Fruit fly (Drosophila melanogaster) whole organism, prepupa: ENCODE results near the gene sni.

Source experiments
- Blimp-1 ChIP-seq: fragments of 200-800 bp; sonication (Bioruptor generic); optimal IDR thresholded peaks from 3 replicates; lab custom pipeline; 2017; ENCODE audit warnings: missing biosample characterization, missing genetic modification characterization, mild to moderate bottlenecking, moderate library complexity, missing genetic modification reagents
- CG10631 ChIP-seq: fragments of 200-800 bp; sonication (Bioruptor generic); optimal IDR thresholded peaks from 2 replicates; lab custom pipeline; 2016; ENCODE audit warnings: missing biosample characterization, missing genetic modification characterization
- CG10669 ChIP-seq: fragments of 200-800 bp; sonication (Bioruptor generic); optimal IDR thresholded peaks from 3 replicates; lab custom pipeline; 2018; ENCODE audit warnings: missing biosample characterization, mild to moderate bottlenecking, missing genetic modification characterization, moderate library complexity
- CG11294 ChIP-seq: fragments of 200-800 bp; sonication (Bioruptor generic); IDR thresholded peaks from 2 replicates; pipeline ENCODE4 v1.3.6; 2022; ENCODE audit warnings: missing biosample characterization, missing genetic modification characterization
- CG11762 ChIP-seq: fragments of 200-800 bp; sonication (Bioruptor generic); optimal IDR thresholded peaks from 3 replicates; lab custom pipeline; 2016; ENCODE audit warnings: missing biosample characterization, missing genetic modification characterization; ENCODE audit not compliant: insufficient read depth
- CG11902 ChIP-seq: fragments of 200-800 bp; sonication (Bioruptor generic); optimal IDR thresholded peaks from 3 replicates; lab custom pipeline; 2016; ENCODE audit warnings: missing biosample characterization, missing genetic modification characterization
- CG15336 ChIP-seq: fragments of 200-800 bp; sonication (Bioruptor generic); IDR thresholded peaks from 2 replicates; pipeline ENCODE4 v1.3.6; 2022; ENCODE audit warnings: missing biosample characterization, missing genetic modification characterization
- CG1621 ChIP-seq: fragments of 200-800 bp; sonication (Bioruptor generic); optimal IDR thresholded peaks from 3 replicates; lab custom pipeline; 2018; ENCODE audit warnings: missing biosample characterization, mild to moderate bottlenecking, missing genetic modification characterization
- CG16779 ChIP-seq: fragments of 200-800 bp; sonication (Bioruptor generic); optimal IDR thresholded peaks from 3 replicates; lab custom pipeline; 2017; ENCODE audit warnings: missing biosample characterization, mild to moderate bottlenecking, missing genetic modification characterization
- CG3032 ChIP-seq: fragments of 200-800 bp; optimal IDR thresholded peaks from 2 replicates; lab custom pipeline; 2019; ENCODE audit warnings: missing biosample characterization, mild to moderate bottlenecking, missing genetic modification characterization, moderate library complexity
- CG31627 ChIP-seq: fragments of 200-800 bp; sonication (Bioruptor generic); optimal IDR thresholded peaks from 3 replicates; lab custom pipeline; 2016; ENCODE audit warnings: missing biosample characterization, missing genetic modification characterization
- CG32006 ChIP-seq: fragments of 200-800 bp; sonication (Bioruptor generic); optimal IDR thresholded peaks from 3 replicates; lab custom pipeline; 2017; ENCODE audit warnings: missing biosample characterization, mild to moderate bottlenecking, missing genetic modification characterization
- CG34406 ChIP-seq: fragments of 200-800 bp; sonication (Bioruptor generic); optimal IDR thresholded peaks from 3 replicates; lab custom pipeline; 2016; ENCODE audit warnings: missing biosample characterization, missing genetic modification characterization
- CG3919 ChIP-seq: fragments of 200-800 bp; sonication (Bioruptor generic); optimal IDR thresholded peaks from 3 replicates; lab custom pipeline; 2016; ENCODE audit warnings: missing biosample characterization, missing genetic modification characterization
- CG6276 ChIP-seq: fragments of 200-800 bp; sonication (Bioruptor generic); optimal IDR thresholded peaks from 2 replicates; lab custom pipeline; 2017; ENCODE audit warnings: missing biosample characterization, mild to moderate bottlenecking, missing genetic modification characterization
- CG6792 ChIP-seq: fragments of 200-800 bp; sonication (Bioruptor generic); optimal IDR thresholded peaks from 3 replicates; lab custom pipeline; 2016; ENCODE audit warnings: missing biosample characterization, missing genetic modification characterization
- CG6808 ChIP-seq: fragments of 200-800 bp; sonication (Bioruptor generic); optimal IDR thresholded peaks from 3 replicates; lab custom pipeline; 2017; ENCODE audit warnings: missing biosample characterization, missing genetic modification characterization, mild to moderate bottlenecking, moderate library complexity, missing genetic modification reagents
- CG6854 ChIP-seq: fragments of 200-800 bp; sonication (Bioruptor generic); optimal IDR thresholded peaks from 2 replicates; lab custom pipeline; 2017; ENCODE audit warnings: missing biosample characterization, mild to moderate bottlenecking, missing genetic modification characterization
- CG7368 ChIP-seq: fragments of 200-800 bp; sonication (Bioruptor generic); optimal IDR thresholded peaks from 3 replicates; lab custom pipeline; 2016; ENCODE audit warnings: missing biosample characterization, missing genetic modification characterization
- CG8119 ChIP-seq: fragments of 200-800 bp; sonication (Bioruptor generic); IDR thresholded peaks from 3 replicates; pipeline ENCODE4 v1.3.6; 2022; ENCODE audit warnings: missing biosample characterization, missing genetic modification characterization
- CG8632 ChIP-seq: fragments of 200-800 bp; sonication (Bioruptor generic); optimal IDR thresholded peaks from 3 replicates; lab custom pipeline; 2016; ENCODE audit warnings: missing biosample characterization, missing genetic modification characterization
- Eip75B ChIP-seq: fragments of 200-800 bp; sonication (Bioruptor generic); optimal IDR thresholded peaks from 3 replicates; lab custom pipeline; 2016; ENCODE audit warnings: missing biosample characterization, missing genetic modification characterization
- Eip78C ChIP-seq: fragments of 200-800 bp; sonication (Bioruptor generic); peaks from one replicate; lab custom pipeline; 2016; ENCODE audit warnings: missing biosample characterization, missing genetic modification characterization
- Eip93F ChIP-seq: fragments of 200-800 bp; sonication (Bioruptor generic); optimal IDR thresholded peaks from 2 replicates; lab custom pipeline; 2016; ENCODE audit warnings: missing biosample characterization, mild to moderate bottlenecking, missing genetic modification characterization
- Ets21C ChIP-seq: fragments of 200-800 bp; sonication (Bioruptor generic); optimal IDR thresholded peaks from 3 replicates; lab custom pipeline; 2016; ENCODE audit warnings: missing biosample characterization, missing genetic modification characterization
- Ets96B ChIP-seq: fragments of 200-800 bp; optimal IDR thresholded peaks from 2 replicates; lab custom pipeline; 2019; ENCODE audit warnings: missing biosample characterization, mild to moderate bottlenecking, missing genetic modification characterization, moderate library complexity
- Gug ChIP-seq: fragments of 200-800 bp; sonication (Bioruptor generic); IDR thresholded peaks from 2 replicates; pipeline ENCODE4 v1.3.6; 2022; ENCODE audit warnings: missing biosample characterization, missing genetic modification characterization
- Hr38 ChIP-seq: sonication (Bioruptor generic); optimal IDR thresholded peaks from 2 replicates; lab custom pipeline; 2016; ENCODE audit warnings: missing biosample characterization, missing genetic modification characterization
- Hr4 ChIP-seq: fragments of 200-800 bp; sonication (Bioruptor generic); optimal IDR thresholded peaks from 3 replicates; lab custom pipeline; 2016; ENCODE audit warnings: missing biosample characterization, missing genetic modification characterization
- Met ChIP-seq: fragments of 200-800 bp; sonication (Bioruptor generic); optimal IDR thresholded peaks from 3 replicates; lab custom pipeline; 2016; ENCODE audit warnings: missing biosample characterization, missing genetic modification characterization
- OdsH ChIP-seq: fragments of 200-800 bp; sonication (Bioruptor generic); optimal IDR thresholded peaks from 3 replicates; lab custom pipeline; 2016; ENCODE audit warnings: missing biosample characterization, missing genetic modification characterization
- Smox ChIP-seq: fragments of 200-800 bp; sonication (Bioruptor generic); optimal IDR thresholded peaks from 3 replicates; lab custom pipeline; 2016; ENCODE audit warnings: missing biosample characterization, missing genetic modification characterization
- Sox102F ChIP-seq: fragments of 200-800 bp; sonication (Bioruptor generic); optimal IDR thresholded peaks from 2 replicates; lab custom pipeline; 2016; ENCODE audit warnings: missing biosample characterization, mild to moderate bottlenecking, missing genetic modification characterization
- Sox14 ChIP-seq: fragments of 200-800 bp; sonication (Bioruptor generic); optimal IDR thresholded peaks from 3 replicates; lab custom pipeline; 2016; ENCODE audit warnings: missing biosample characterization, missing genetic modification characterization
- Sox15 ChIP-seq: fragments of 200-800 bp; sonication (Bioruptor generic); optimal IDR thresholded peaks from 3 replicates; lab custom pipeline; 2016; ENCODE audit warnings: missing biosample characterization, missing genetic modification characterization
- achi ChIP-seq: fragments of 200-800 bp; sonication (Bioruptor generic); optimal IDR thresholded peaks from 3 replicates; lab custom pipeline; 2016; ENCODE audit warnings: missing biosample characterization, missing genetic modification characterization
- cyc ChIP-seq: fragments of 200-800 bp; sonication (Bioruptor generic); optimal IDR thresholded peaks from 3 replicates; lab custom pipeline; 2016; ENCODE audit warnings: missing biosample characterization, missing genetic modification characterization
- dsx ChIP-seq: fragments of 200-800 bp; optimal IDR thresholded peaks from 3 replicates; lab custom pipeline; 2019; ENCODE audit warnings: missing biosample characterization, mild to moderate bottlenecking, missing genetic modification characterization, moderate library complexity; ENCODE audit not compliant: poor library complexity, severe bottlenecking
- esn ChIP-seq: fragments of 200-800 bp; sonication (Bioruptor generic); optimal IDR thresholded peaks from 2 replicates; lab custom pipeline; 2016; ENCODE audit warnings: missing biosample characterization, mild to moderate bottlenecking, missing genetic modification characterization, moderate library complexity
- fd59A ChIP-seq: fragments of 200-800 bp; sonication (Bioruptor generic); optimal IDR thresholded peaks from 2 replicates; lab custom pipeline; 2017; ENCODE audit warnings: missing biosample characterization, mild to moderate bottlenecking, missing genetic modification characterization, missing genetic modification reagents
- fd85E ChIP-seq: fragments of 200-800 bp; sonication (Bioruptor generic); optimal IDR thresholded peaks from 3 replicates; lab custom pipeline; 2016; ENCODE audit warnings: missing biosample characterization, missing genetic modification characterization
- fkh ChIP-seq: fragments of 200-800 bp; sonication (Bioruptor generic); optimal IDR thresholded peaks from 3 replicates; lab custom pipeline; 2017; ENCODE audit warnings: missing biosample characterization, mild to moderate bottlenecking, missing genetic modification characterization, moderate library complexity
- lz ChIP-seq: fragments of 200-800 bp; sonication (Bioruptor generic); optimal IDR thresholded peaks from 3 replicates; lab custom pipeline; 2016; ENCODE audit warnings: missing biosample characterization, missing genetic modification characterization
- net ChIP-seq: fragments of 200-800 bp; sonication (Bioruptor generic); optimal IDR thresholded peaks from 3 replicates; lab custom pipeline; 2016; ENCODE audit warnings: missing biosample characterization, missing genetic modification characterization
- pdm3 ChIP-seq: fragments of 200-800 bp; sonication (Bioruptor generic); optimal IDR thresholded peaks from 3 replicates; lab custom pipeline; 2016; ENCODE audit warnings: missing biosample characterization, missing genetic modification characterization
- salr ChIP-seq, 2 experiments: fragments of 200-800 bp; sonication (Bioruptor generic); optimal IDR thresholded peaks; 3 replicates each; lab custom pipeline; 2016 to 2018; ENCODE audit warnings: missing biosample characterization in 2 of 2, missing genetic modification characterization in 2 of 2, mild to moderate bottlenecking in 1 of 2
- spab ChIP-seq: fragments of 200-800 bp; sonication (Bioruptor generic); optimal IDR thresholded peaks from 2 replicates; lab custom pipeline; 2017; ENCODE audit warnings: missing biosample characterization, mild to moderate bottlenecking, missing genetic modification characterization, missing genetic modification reagents
- svp ChIP-seq: fragments of 200-800 bp; sonication (Bioruptor generic); peaks from one replicate; lab custom pipeline; 2016; ENCODE audit warnings: missing biosample characterization, missing genetic modification characterization
- topi ChIP-seq: fragments of 200-800 bp; sonication (Bioruptor generic); optimal IDR thresholded peaks from 3 replicates; lab custom pipeline; 2016; ENCODE audit warnings: missing biosample characterization, missing genetic modification characterization

The sni gene

dm6 chrX:8196598-8197228 lies 47.1 kb downstream of the sni start (continued):
- TF ChIP-seq fkh, result no peak
- peak; percentile 69 for TF ChIP-seq Gug (GFP tag; lab: Robert Waterston, UW)
- TF ChIP-seq CG6808, result peak; percentile 29
- peak; percentile 26 to 39 for TF ChIP-seq salr (GFP tag; optimal IDR thresholded peaks at IDR 0.05; lab: Kevin White, UChicago)
- TF ChIP-seq CG11902 (GFP tag; lab: Kevin White, UChicago), result peak; percentile 60
- peak; percentile 82 for TF ChIP-seq CG3919
- peak; percentile 70 for TF ChIP-seq pdm3 (GFP tag; lab: Kevin White, UChicago)
- peak; percentile 26 for TF ChIP-seq Blimp-1 (GFP tag; lab: Kevin White, UChicago)
- peak; percentile 43 for TF ChIP-seq Eip93F (GFP tag; lab: Kevin White, UChicago)

dm6 chrX:8196157-8196526 lies 47.7 kb downstream of the sni start:
- TF ChIP-seq cyc (GFP tag; lab: Kevin White, UChicago), result peak; percentile 32
- no peak for TF ChIP-seq CG8119 (GFP tag; lab: Robert Waterston, UW)
- no peak for TF ChIP-seq Eip75B (GFP tag; lab: Kevin White, UChicago)
- peak; percentile 9 for TF ChIP-seq Sox15 (GFP tag; lab: Kevin White, UChicago)
- TF ChIP-seq CG6808, result peak; percentile 38
- TF ChIP-seq Met (GFP tag; lab: Kevin White, UChicago), result peak; percentile 53
- TF ChIP-seq lz, result peak; percentile 60
- TF ChIP-seq Sox14 (GFP tag; lab: Kevin White, UChicago), result no peak
- TF ChIP-seq CG11762 (GFP tag; lab: Kevin White, UChicago), result no peak
- TF ChIP-seq Ets96B (tag; lab: Kevin White, UChicago), result no peak
- no peak for TF ChIP-seq Gug (GFP tag; lab: Robert Waterston, UW)
- TF ChIP-seq Smox (GFP tag; lab: Kevin White, UChicago), result peak; percentile 38
- TF ChIP-seq Ets21C (GFP tag; lab: Kevin White, UChicago), result peak; percentile 8
- peak; percentile 30 for TF ChIP-seq spab (GFP tag; lab: Kevin White, UChicago)
- TF ChIP-seq CG1621 (tag; lab: Kevin White, UChicago), result no peak
- TF ChIP-seq fd85E, result no peak
- TF ChIP-seq net (GFP tag; lab: Kevin White, UChicago), result peak; percentile 30
- TF ChIP-seq Hr38 (GFP tag; lab: Kevin White, UChicago), result no peak
- TF ChIP-seq achi (GFP tag; lab: Kevin White, UChicago), result peak; percentile 23
- TF ChIP-seq svp (GFP tag; lab: Kevin White, UChicago), result peak; percentile 62
- peak; percentile 32 for TF ChIP-seq OdsH (GFP tag; lab: Kevin White, UChicago)
- TF ChIP-seq dsx, result no peak
- TF ChIP-seq esn (GFP tag; lab: Kevin White, UChicago), result peak; percentile 69
- no peak for TF ChIP-seq CG7368 (GFP tag; lab: Kevin White, UChicago)
- TF ChIP-seq CG10631 (GFP tag; lab: Kevin White, UChicago), result peak; percentile 65
- TF ChIP-seq CG6792 (GFP tag; lab: Kevin White, UChicago), result no peak
- TF ChIP-seq CG6276, result peak; percentile 47
- TF ChIP-seq fd59A (GFP tag; lab: Kevin White, UChicago), result peak; percentile 29
- peak; percentile 5 for TF ChIP-seq CG10669 (GFP tag; lab: Kevin White, UChicago)
- no peak for TF ChIP-seq Eip93F (GFP tag; lab: Kevin White, UChicago)
- TF ChIP-seq CG6854 (GFP tag; lab: Kevin White, UChicago), result no peak
- TF ChIP-seq pdm3 (GFP tag; lab: Kevin White, UChicago), result peak; percentile 35
- TF ChIP-seq CG31627, result peak; percentile 35
- TF ChIP-seq CG8632 (GFP tag; lab: Kevin White, UChicago), result peak; percentile 8
- peak; percentile 10 for TF ChIP-seq Hr4 (GFP tag; lab: Kevin White, UChicago)
- no peak for TF ChIP-seq CG16779 (tag; lab: Kevin White, UChicago)
- peak; percentile 7 for TF ChIP-seq CG11902 (GFP tag; lab: Kevin White, UChicago)
- peak; percentile 20 for TF ChIP-seq Sox102F (GFP tag; lab: Kevin White, UChicago)
- peak; percentile 66 for TF ChIP-seq CG32006 (GFP tag; lab: Kevin White, UChicago)
- TF ChIP-seq CG3032 (tag; lab: Kevin White, UChicago), result no peak
- TF ChIP-seq CG15336, result no peak
- peak; percentile 35 for TF ChIP-seq CG34406 (GFP tag; lab: Kevin White, UChicago)
- no peak for TF ChIP-seq fkh
- no peak for TF ChIP-seq CG11294 (GFP tag; lab: Robert Waterston, UW)
- TF ChIP-seq Eip78C (GFP tag; lab: Kevin White, UChicago), result peak; percentile 82
- peak; percentile 57 for TF ChIP-seq topi (GFP tag; lab: Kevin White, UChicago)
